Worm (Caenorhabditis elegans) whole organism, L4 larva: ENCODE results near the gene srj-21.

Experiments
- D1046.2 ChIP-seq: fragments of 200-800 bp; sonication (Bioruptor generic); IDR thresholded peaks from 2 replicates; pipeline ENCODE4 v1.3.6; 2022; ENCODE audit warnings: missing genetic modification characterization, missing compliant biosample characterization
- F26F4.8 ChIP-seq: fragments of 200-800 bp; sonication (Bioruptor generic); conservative IDR thresholded peaks from 2 replicates; pipeline ENCODE4 v1.3.6; 2022; ENCODE audit warnings: missing genetic modification characterization, missing compliant biosample characterization
- F37D6.2 ChIP-seq: sonication (generic microtip); optimal IDR thresholded peaks from 2 replicates; lab custom pipeline; 2016; ENCODE audit warnings: mild to moderate bottlenecking, missing genetic modification characterization, missing compliant biosample characterization
- F44E2.7 ChIP-seq: fragments of 200-800 bp; sonication (Bioruptor generic); IDR thresholded peaks from 2 replicates; pipeline ENCODE4 v2.1.2; 2022; ENCODE audit warnings: missing genetic modification characterization, missing compliant biosample characterization
- F49E8.2 ChIP-seq: sonication (generic microtip); optimal IDR thresholded peaks from 2 replicates; lab custom pipeline; 2016; ENCODE audit warnings: missing compliant biosample characterization, mild to moderate bottlenecking, missing genetic modification characterization, borderline replicate concordance
- T20F7.1 ChIP-seq: fragments of 200-800 bp; sonication (Bioruptor generic); optimal IDR thresholded peaks from 2 replicates; lab custom pipeline; 2018; ENCODE audit warnings: mild to moderate bottlenecking, missing genetic modification characterization, missing compliant biosample characterization
- T26A8.4 ChIP-seq: fragments of 200-800 bp; sonication (Bioruptor generic); IDR thresholded peaks from 2 replicates; pipeline ENCODE4 v1.3.6; 2022; ENCODE audit warnings: missing genetic modification characterization, missing compliant biosample characterization
- ZK337.2 ChIP-seq: fragments of 200-800 bp; sonication (Bioruptor generic); IDR thresholded peaks from 2 replicates; pipeline ENCODE4 v1.3.6; 2022; ENCODE audit warnings: missing genetic modification reagents, missing genetic modification characterization, missing compliant biosample characterization
- aha-1 ChIP-seq: fragments of 150-350 bp; peaks from one replicate; lab custom pipeline; 2014; ENCODE audit warnings: missing biosample characterization, missing genetic modification characterization
- aly-2 ChIP-seq: sonication (generic microtip); optimal IDR thresholded peaks from 2 replicates; lab custom pipeline; 2018; ENCODE audit warnings: missing biosample characterization, missing genetic modification characterization
- arid-1 ChIP-seq: fragments of 200-800 bp; sonication (Bioruptor generic); conservative IDR thresholded peaks from 2 replicates; pipeline ENCODE4 v1.3.6; 2022; ENCODE audit warnings: missing genetic modification reagents, missing genetic modification characterization, missing compliant biosample characterization
- ceh-62 ChIP-seq: sonication (generic microtip); optimal IDR thresholded peaks from 2 replicates; lab custom pipeline; 2017; ENCODE audit warnings: missing biosample characterization, missing genetic modification characterization
- cey-2 ChIP-seq: sonication (generic microtip); optimal IDR thresholded peaks from 3 replicates; lab custom pipeline; 2017; ENCODE audit warnings: missing genetic modification characterization, mild to moderate bottlenecking, missing compliant biosample characterization, antibody characterized with exemption, borderline replicate concordance; ENCODE audit not compliant: insufficient read depth
- ctbp-1 ChIP-seq: fragments of 200-800 bp; sonication (Bioruptor generic); IDR thresholded peaks from 2 replicates; pipeline ENCODE4 v1.3.6; 2022; ENCODE audit warnings: missing genetic modification reagents, missing genetic modification characterization, missing compliant biosample characterization
- daf-12 ChIP-seq: fragments of 150-350 bp; optimal IDR thresholded peaks from 2 replicates; lab custom pipeline; 2014; ENCODE audit warnings: missing biosample characterization, missing genetic modification reagents, missing genetic modification characterization
- daf-16 ChIP-seq, 3 experiments: sonication (generic microtip); optimal IDR thresholded peaks; 2 replicates each; lab custom pipeline; 2016 to 2017; ENCODE audit warnings: missing genetic modification characterization in 3 of 3, missing genetic modification reagents in 3 of 3, mild to moderate bottlenecking in 2 of 3, missing compliant biosample characterization in 2 of 3, missing biosample characterization in 1 of 3, moderate library complexity in 1 of 3
- dmd-9 ChIP-seq: fragments of 200-800 bp; sonication (Bioruptor generic); IDR thresholded peaks from 2 replicates; pipeline ENCODE4 v1.3.6; 2022; ENCODE audit warnings: missing genetic modification reagents, missing genetic modification characterization, missing compliant biosample characterization
- dpl-1 ChIP-seq: fragments of 150-350 bp; optimal IDR thresholded peaks from 2 replicates; lab custom pipeline; 2014; ENCODE audit warnings: missing biosample characterization, missing genetic modification reagents, missing genetic modification characterization
- duxl-1 ChIP-seq: sonication (generic microtip); optimal IDR thresholded peaks from 2 replicates; lab custom pipeline; 2016; ENCODE audit warnings: mild to moderate bottlenecking, missing genetic modification characterization, moderate library complexity, missing compliant biosample characterization; ENCODE audit not compliant: poor library complexity
- dve-1 ChIP-seq: sonication (generic microtip); optimal IDR thresholded peaks from 2 replicates; lab custom pipeline; 2017; ENCODE audit warnings: antibody characterized with exemption, mild to moderate bottlenecking, missing genetic modification characterization, missing compliant biosample characterization; ENCODE audit not compliant: insufficient read depth
- egl-43 ChIP-seq: fragments of 200-800 bp; sonication (Bioruptor generic); IDR thresholded peaks from 2 replicates; pipeline ENCODE4 v1.3.6; 2022; ENCODE audit warnings: missing genetic modification reagents, missing genetic modification characterization, missing compliant biosample characterization
- fkh-10 ChIP-seq: fragments of 150-350 bp; optimal IDR thresholded peaks from 2 replicates; lab custom pipeline; 2014; ENCODE audit warnings: missing biosample characterization, missing genetic modification reagents, missing genetic modification characterization
- hlh-11 ChIP-seq: fragments of 200-800 bp; sonication (Bioruptor generic); optimal IDR thresholded peaks from 2 replicates; lab custom pipeline; 2018; ENCODE audit warnings: mild to moderate bottlenecking, missing genetic modification characterization, missing compliant biosample characterization
- hlh-30 ChIP-seq: sonication (generic microtip); optimal IDR thresholded peaks from 2 replicates; lab custom pipeline; 2017; ENCODE audit warnings: antibody characterized with exemption, mild to moderate bottlenecking, missing genetic modification characterization, missing compliant biosample characterization; ENCODE audit not compliant: insufficient read depth
- madf-9 ChIP-seq: fragments of 200-800 bp; sonication (Bioruptor generic); conservative IDR thresholded peaks from 2 replicates; pipeline ENCODE4 v1.3.6; 2022; ENCODE audit warnings: missing genetic modification reagents, missing genetic modification characterization, missing compliant biosample characterization
- mdl-1 ChIP-seq, 2 experiments: fragments of 150-350 bp in 1 of 2; sonication (generic microtip) in 1 of 2; optimal IDR thresholded peaks; 2 replicates each; lab custom pipeline; 2014 to 2017; ENCODE audit warnings: missing biosample characterization in 2 of 2, missing genetic modification characterization in 2 of 2
- mep-1 ChIP-seq: fragments of 150-350 bp; sonication (generic microtip); optimal IDR thresholded peaks from 3 replicates; lab custom pipeline; 2014; ENCODE audit warnings: missing biosample characterization, missing genetic modification characterization
- mes-2 ChIP-seq: sonication (generic microtip); optimal IDR thresholded peaks from 2 replicates; lab custom pipeline; 2016; ENCODE audit warnings: missing genotype, mild to moderate bottlenecking, missing genetic modification characterization, missing compliant biosample characterization; ENCODE audit not compliant: poor library complexity, severe bottlenecking
- mxl-3 ChIP-seq: fragments of 200-800 bp; sonication (Bioruptor generic); optimal IDR thresholded peaks from 2 replicates; lab custom pipeline; 2018; ENCODE audit warnings: mild to moderate bottlenecking, missing genetic modification characterization, missing compliant biosample characterization
- nhr-10 ChIP-seq: fragments of 150-350 bp; optimal IDR thresholded peaks from 2 replicates; lab custom pipeline; 2014; ENCODE audit warnings: missing biosample characterization, missing genetic modification characterization
- nhr-11 ChIP-seq: fragments of 150-350 bp; optimal IDR thresholded peaks from 2 replicates; lab custom pipeline; 2014; ENCODE audit warnings: missing biosample characterization, missing genetic modification characterization
- nhr-237 ChIP-seq: sonication (generic microtip); optimal IDR thresholded peaks from 2 replicates; lab custom pipeline; 2017; ENCODE audit warnings: missing biosample characterization, missing genetic modification characterization
- nhr-28 ChIP-seq: fragments of 150-350 bp; optimal IDR thresholded peaks from 2 replicates; lab custom pipeline; 2014; ENCODE audit warnings: missing biosample characterization, missing genetic modification characterization
- nhr-48 ChIP-seq: sonication (generic microtip); optimal IDR thresholded peaks from 2 replicates; lab custom pipeline; 2016; ENCODE audit warnings: mild to moderate bottlenecking, missing genetic modification characterization, missing compliant biosample characterization
- nhr-6 ChIP-seq: fragments of 150-350 bp; optimal IDR thresholded peaks from 2 replicates; lab custom pipeline; 2014; ENCODE audit warnings: missing biosample characterization, missing genetic modification characterization
- pqm-1 ChIP-seq: sonication (generic microtip); optimal IDR thresholded peaks from 2 replicates; lab custom pipeline; 2017; ENCODE audit warnings: missing biosample characterization, missing genetic modification characterization
- rbr-2 ChIP-seq: sonication (generic microtip); optimal IDR thresholded peaks from 2 replicates; lab custom pipeline; 2016; ENCODE audit warnings: missing genotype, missing genetic modification characterization, missing compliant biosample characterization
- set-16 ChIP-seq: fragments of 200-800 bp; sonication (Bioruptor generic); IDR thresholded peaks from 2 replicates; pipeline ENCODE4 v1.3.6; 2022; ENCODE audit warnings: missing genetic modification reagents, missing genetic modification characterization, missing compliant biosample characterization
- snpc-4 ChIP-seq: fragments of 150-350 bp; optimal IDR thresholded peaks from 2 replicates; lab custom pipeline; 2014; ENCODE audit warnings: missing biosample characterization, missing genetic modification characterization
- spr-1 ChIP-seq: sonication (generic microtip); optimal IDR thresholded peaks from 2 replicates; lab custom pipeline; 2016; ENCODE audit warnings: mild to moderate bottlenecking, missing genetic modification characterization, missing compliant biosample characterization
- unc-130 ChIP-seq: sonication (generic microtip); optimal IDR thresholded peaks from 2 replicates; lab custom pipeline; 2016; ENCODE audit warnings: missing genetic modification reagents, missing genetic modification characterization, missing compliant biosample characterization
- zag-1 ChIP-seq: fragments of 150-350 bp; optimal IDR thresholded peaks from 2 replicates; lab custom pipeline; 2014; ENCODE audit warnings: missing biosample characterization, missing genetic modification characterization
- ztf-7 ChIP-seq: fragments of 150-350 bp; optimal IDR thresholded peaks from 2 replicates; lab custom pipeline; 2014; ENCODE audit warnings: missing biosample characterization, missing genetic modification characterization

srj-21 gene

DNA sequence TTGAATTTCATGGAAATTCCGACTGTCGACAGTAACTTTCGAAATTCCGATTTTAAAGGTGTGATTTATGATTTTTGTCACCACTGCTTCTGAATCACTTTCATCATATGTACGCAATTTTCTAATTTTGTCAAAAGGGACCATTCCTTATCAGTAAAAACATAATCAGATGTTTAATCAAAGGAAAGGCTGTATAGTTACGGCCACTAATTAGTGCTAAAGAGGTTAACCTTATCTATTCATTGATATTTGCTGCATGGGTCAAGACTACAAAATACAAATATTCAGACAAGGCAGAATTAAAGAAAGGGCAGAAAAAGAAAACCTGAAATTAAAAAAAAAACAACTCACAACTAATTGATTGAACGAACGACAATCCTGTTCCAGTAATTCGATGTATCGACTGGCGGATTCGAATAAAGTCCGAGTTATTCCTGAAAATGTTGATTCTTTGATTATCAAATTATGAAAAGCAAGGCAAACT, 13.1 kb upstream of the srj-21 start, which contains the start of gene T28B11.1:
Gene T28B11.1, minus strand, starts transcription at position 434 of the 484 bp plus-strand sequence.
- peak; percentile 27 for TF ChIP-seq ztf-7 (tag; lab: Kevin White, UChicago)
- TF ChIP-seq F37D6.2 (tag; lab: Kevin White, UChicago), result no peak
- TF ChIP-seq pqm-1 (tag; lab: Kevin White, UChicago), result peak; percentile 61
- TF ChIP-seq nhr-48 (tag; lab: Kevin White, UChicago), result no peak
- peak; percentile 58 for TF ChIP-seq nhr-28 (tag; lab: Kevin White, UChicago)
- TF ChIP-seq dve-1 (tag; lab: Kevin White, UChicago), result peak; percentile 48

DNA sequence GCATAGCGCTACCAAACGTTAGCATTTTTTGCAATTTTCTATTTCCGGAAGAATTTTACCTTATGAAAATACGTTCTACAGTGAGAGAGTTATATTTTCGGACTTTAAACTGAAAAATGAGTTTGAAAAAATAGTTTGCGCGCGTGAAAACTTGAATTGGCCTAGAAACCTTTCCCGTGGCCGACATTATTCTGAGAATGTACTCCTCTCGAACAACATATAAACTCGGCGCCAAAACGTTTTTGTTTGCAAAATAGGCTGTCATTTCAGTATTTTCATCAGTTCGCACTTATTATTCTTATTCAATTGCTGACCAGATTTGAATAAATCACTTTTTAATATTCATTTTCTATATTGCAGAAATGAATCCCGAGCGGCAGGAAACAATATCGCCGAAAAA, 8.4 kb upstream of the srj-21 start, which contains the start of the genes mre-11 and wdr-5.3:
Gene mre-11, minus strand, starts transcription at position 113 of the 400 bp plus-strand sequence.
Gene wdr-5.3, plus strand, starts transcription at position 361 of the 400 bp plus-strand sequence.
- TF ChIP-seq T20F7.1 (peak; percentile 28), nhr-10 (tag; lab: Kevin White, UChicago) (no peak), nhr-6 (peak; percentile 65), mdl-1 (tag; optimal IDR thresholded peaks at IDR 0.05; lab: Kevin White, UChicago) (peak in 1 of 2 experiments; percentile 6), unc-130 (GFP tag; lab: Kevin White, UChicago) (peak; percentile 59), F26F4.8 (GFP tag; lab: Robert Waterston, UW) (no peak), mes-2 (tag; lab: Kevin White, UChicago) (peak; percentile 98), dpl-1 (peak; percentile 94), dmd-9 (GFP tag; lab: Robert Waterston, UW) (0 out of 2 replicates have a peak, but pooled peaks have one; percentile 26), T26A8.4 (GFP tag; lab: Robert Waterston, UW) (no peak), rbr-2 (tag; lab: Kevin White, UChicago) (peak; percentile 7), nhr-28 (tag; lab: Kevin White, UChicago) (peak; percentile 18), mxl-3 (GFP tag; lab: Kevin White, UChicago) (peak; percentile 4), aha-1 (tag; lab: Kevin White, UChicago) (peak; percentile 52), snpc-4 (no peak), duxl-1 (tag; lab: Kevin White, UChicago) (peak; percentile 18), ZK337.2 (GFP tag; lab: Robert Waterston, UW) (peak; percentile 74), hlh-11 (tag; lab: Kevin White, UChicago) (peak; percentile 42)

DNA sequence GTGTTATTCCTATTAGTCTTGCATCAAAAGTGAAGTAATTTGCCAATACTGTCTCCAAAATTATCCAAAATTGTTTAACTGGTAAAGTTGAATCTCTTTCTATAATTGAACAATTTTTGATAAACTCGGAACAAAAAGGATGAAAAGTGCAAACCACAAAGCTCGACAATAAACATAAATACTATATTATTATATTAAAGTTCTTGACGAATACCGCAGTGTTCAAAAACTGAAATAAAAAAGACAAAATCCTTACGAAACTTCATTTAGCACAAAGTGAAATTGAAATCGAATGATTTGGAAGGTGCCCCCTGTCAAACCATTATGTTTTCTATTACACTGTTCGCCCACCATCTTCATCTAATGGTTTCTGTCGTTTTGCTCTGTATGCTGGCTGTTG, 3.8 kb upstream of the srj-21 start, which contains the start of gene ZC302.3:
Gene ZC302.3, minus strand, starts transcription at position 101 of the 400 bp plus-strand sequence.
- TF ChIP-seq F44E2.7 (GFP tag; lab: Robert Waterston, UW) (no peak), ceh-62 (tag; lab: Kevin White, UChicago) (no peak), nhr-11 (no peak), mep-1 (no peak), egl-43 (no peak), aly-2 (tag; lab: Kevin White, UChicago) (no peak), set-16 (GFP tag; lab: Robert Waterston, UW) (no peak), fkh-10 (GFP tag; lab: Kevin White, UChicago) (no peak), spr-1 (no peak), cey-2 (tag; lab: Kevin White, UChicago) (no peak), daf-16 (GFP tag; optimal IDR thresholded peaks at IDR 0.05; lab: Kevin White, UChicago) (no peak), daf-16 (tag; optimal IDR thresholded peaks at IDR 0.05; lab: Kevin White, UChicago) (no peak), nhr-237 (tag; lab: Kevin White, UChicago) (no peak)

DNA sequence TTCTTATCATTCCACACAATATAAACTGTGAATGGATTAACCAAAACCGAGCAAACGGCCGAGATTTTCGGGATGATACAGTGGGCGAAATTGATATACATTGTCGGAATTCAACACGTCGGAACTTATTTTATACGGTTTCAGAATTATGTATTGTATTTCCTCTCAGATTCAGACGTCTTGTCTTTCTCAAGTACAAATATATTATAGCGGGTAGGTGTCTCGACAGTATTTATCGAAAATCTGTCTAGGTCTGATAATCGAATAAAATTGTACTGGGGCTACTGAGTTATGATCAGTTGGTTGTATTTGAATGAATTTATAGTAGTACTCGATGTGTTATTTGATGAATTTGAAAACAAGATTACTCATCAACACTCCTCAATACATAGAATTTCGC, 1.5 kb upstream of the srj-21 start, which contains the start of gene srj-22:
Gene srj-22, minus strand, starts transcription at position 101 of the 400 bp plus-strand sequence.
- TF ChIP-seq F44E2.7 (GFP tag; lab: Robert Waterston, UW), result no peak
- no peak for TF ChIP-seq zag-1 (tag; lab: Kevin White, UChicago)
- no peak for TF ChIP-seq ctbp-1 (GFP tag; lab: Robert Waterston, UW)
- TF ChIP-seq arid-1 (GFP tag; lab: Robert Waterston, UW), result no peak
- no peak for TF ChIP-seq D1046.2
- no peak for TF ChIP-seq daf-12 (tag; lab: Kevin White, UChicago)
- no peak for TF ChIP-seq madf-9 (GFP tag; lab: Robert Waterston, UW)
- TF ChIP-seq aha-1 (tag; lab: Kevin White, UChicago), result no peak
- TF ChIP-seq set-16 (GFP tag; lab: Robert Waterston, UW), result no peak
- no peak for TF ChIP-seq egl-43
- no peak for TF ChIP-seq ZK337.2 (GFP tag; lab: Robert Waterston, UW)
- TF ChIP-seq hlh-11 (tag; lab: Kevin White, UChicago), result no peak
- no peak for TF ChIP-seq hlh-30 (tag; lab: Kevin White, UChicago)
- no peak for TF ChIP-seq F49E8.2 (tag; lab: Kevin White, UChicago)
- TF ChIP-seq, all 104 proteins: peak for 0
